Fruit fly (Drosophila melanogaster): ENCODE data around the gene CG3662.

DNA sequence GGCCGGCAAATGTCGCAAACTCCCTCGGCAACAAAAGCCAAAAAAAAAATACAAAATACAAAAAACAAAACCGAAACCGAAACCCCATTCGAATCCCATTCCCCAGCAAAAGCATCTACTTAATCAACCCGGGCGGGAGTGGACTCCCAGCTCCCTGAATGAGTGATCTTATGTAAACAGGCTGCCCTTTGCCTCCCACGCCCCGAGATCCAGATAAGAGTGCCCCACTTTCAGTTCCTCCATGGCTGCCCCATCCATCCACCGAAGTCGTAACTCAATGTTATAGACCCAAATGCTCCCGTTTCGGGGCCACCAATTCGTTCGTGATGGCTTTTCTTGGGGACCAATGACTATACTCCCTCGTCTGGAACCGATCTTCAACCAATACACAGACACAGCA lies 6.0 kb downstream of the CG3662 start:
- TF ChIP-seq topi (GFP tag; optimal IDR thresholded peaks at IDR 0.05), result no peak
- no peak for TF ChIP-seq acj6 (GFP tag; optimal IDR thresholded peaks at IDR 0.05)
- no peak for TF ChIP-seq dsx (GFP tag; optimal IDR thresholded peaks at IDR 0.05; ENCODE audit: poor library complexity, severe bottlenecking)
- TF ChIP-seq Blimp-1 (GFP tag; optimal IDR thresholded peaks at IDR 0.05), result no peak
- TF ChIP-seq CG8119 (GFP tag; IDR thresholded peaks at IDR 0.05), result no peak
- TF ChIP-seq Hr38 (GFP tag; optimal IDR thresholded peaks at IDR 0.05), result no peak
- no peak for TF ChIP-seq cyc (GFP tag; optimal IDR thresholded peaks at IDR 0.05)
- TF ChIP-seq Sox14 (GFP tag; optimal IDR thresholded peaks at IDR 0.05), result no peak
- TF ChIP-seq Met (GFP tag; optimal IDR thresholded peaks at IDR 0.05), result no peak
- no peak for TF ChIP-seq CG6276 (GFP tag; optimal IDR thresholded peaks at IDR 0.05)
- TF ChIP-seq CG8319 (GFP tag; optimal IDR thresholded peaks at IDR 0.05), result no peak
- TF ChIP-seq CG4318 (GFP tag; optimal IDR thresholded peaks at IDR 0.05), result no peak

Measured in whole organism, prepupa.